Worm (Caenorhabditis elegans) whole organism, mixed stage, embryonic: ENCODE data around the gene dnj-19.

Source experiments
- blmp-1 ChIP-seq: fragments of 150-350 bp; optimal IDR thresholded peaks from 2 replicates; lab custom pipeline; 2014; ENCODE audit warnings: missing biosample characterization, missing genetic modification characterization
- elt-3 ChIP-seq: fragments of 150-350 bp; optimal IDR thresholded peaks from 2 replicates; lab custom pipeline; 2014; ENCODE audit warnings: missing biosample characterization, missing genetic modification characterization
- flh-1 ChIP-seq: fragments of 200-800 bp; sonication (Bioruptor generic); optimal IDR thresholded peaks from 2 replicates; lab custom pipeline; 2018; ENCODE audit warnings: mild to moderate bottlenecking, missing genetic modification characterization, moderate library complexity, missing compliant biosample characterization
- ham-2 ChIP-seq: fragments of 200-800 bp; sonication (Bioruptor generic); optimal IDR thresholded peaks from 2 replicates; lab custom pipeline; 2018; ENCODE audit warnings: mild to moderate bottlenecking, missing genetic modification characterization, missing compliant biosample characterization
- lsy-2 ChIP-seq: fragments of 150-350 bp; optimal IDR thresholded peaks from 2 replicates; lab custom pipeline; 2014; ENCODE audit warnings: missing biosample characterization, missing genetic modification characterization
- mep-1 ChIP-seq: fragments of 150-350 bp; optimal IDR thresholded peaks from 2 replicates; lab custom pipeline; 2017; ENCODE audit warnings: missing biosample characterization, missing genetic modification reagents, missing genetic modification characterization, inconsistent platforms
- mls-2 ChIP-seq: sonication (generic microtip); optimal IDR thresholded peaks from 2 replicates; lab custom pipeline; 2016; ENCODE audit warnings: mild to moderate bottlenecking, missing genetic modification characterization, moderate library complexity, missing compliant biosample characterization
- pha-4 ChIP-seq: fragments of 150-350 bp; optimal IDR thresholded peaks from 2 replicates; lab custom pipeline; 2018; ENCODE audit warnings: missing biosample characterization, missing genetic modification reagents, missing genetic modification characterization
- snpc-4 ChIP-seq: fragments of 150-350 bp; optimal IDR thresholded peaks from 2 replicates; lab custom pipeline; 2014; ENCODE audit warnings: missing biosample characterization, missing genetic modification characterization
- sptf-1 ChIP-seq: sonication (generic microtip); optimal IDR thresholded peaks from 2 replicates; lab custom pipeline; 2017; ENCODE audit warnings: mild to moderate bottlenecking, missing genetic modification characterization, moderate library complexity, missing compliant biosample characterization
- unc-39 ChIP-seq: fragments of 150-350 bp; optimal IDR thresholded peaks from 2 replicates; lab custom pipeline; 2014; ENCODE audit warnings: missing biosample characterization, missing genetic modification characterization
- zip-8 ChIP-seq: fragments of 150-350 bp; optimal IDR thresholded peaks from 2 replicates; lab custom pipeline; 2014; ENCODE audit warnings: missing biosample characterization, missing genetic modification characterization
- ztf-11 ChIP-seq: fragments of 150-350 bp; optimal IDR thresholded peaks from 2 replicates; lab custom pipeline; 2014; ENCODE audit warnings: missing biosample characterization, missing genetic modification characterization

- TF ChIP-seq mep-1 (tag; lab: Kevin White, UChicago) (no peak), sptf-1 (tag; lab: Kevin White, UChicago) (no peak), flh-1 (GFP tag; lab: Kevin White, UChicago) (no peak), snpc-4 (tag; lab: Kevin White, UChicago) (no peak), unc-39 (tag; lab: Kevin White, UChicago) (no peak), lsy-2 (tag; lab: Kevin White, UChicago) (no peak), pha-4 (no peak), elt-3 (tag; lab: Kevin White, UChicago) (no peak), ztf-11 (tag; lab: Kevin White, UChicago) (no peak), blmp-1 (tag; lab: Kevin White, UChicago) (no peak), zip-8 (tag; lab: Kevin White, UChicago) (no peak), mls-2 (tag; lab: Kevin White, UChicago) (no peak), ham-2 (no peak)
Observed at ce11 chrV:5535774-5536173, 31.1 kb upstream of the dnj-19 start, which contains the start of gene C24G6.8.
